Worm (Caenorhabditis elegans): Measurements from ENCODE around the gene str-28.

- TF ChIP-seq hnd-1 (tag; optimal IDR thresholded peaks at IDR 0.05), result no peak
- TF ChIP-seq hmbx-1 (tag; optimal IDR thresholded peaks at IDR 0.05), result no peak
These were observed 35.2 kb downstream of the str-28 start, which contains the start of gene F25E5.9 for ce11 chrV:7437538-7437937.

Measured in whole organism, early embryonic.